Worm (Caenorhabditis elegans) whole organism, midembryonic: Measurements from ENCODE around the gene T05G5.5.

Experiments used
- cog-1 ChIP-seq: sonication (generic microtip); optimal IDR thresholded peaks from 2 replicates; lab custom pipeline; 2016; ENCODE audit warnings: missing genetic modification characterization, missing compliant biosample characterization
- flt-1 ChIP-seq: fragments of 200-800 bp; sonication (Bioruptor generic); IDR thresholded peaks from 2 replicates; pipeline ENCODE4 v1.3.6; 2022; ENCODE audit warnings: missing genetic modification characterization, missing compliant biosample characterization
- klf-2 ChIP-seq: fragments of 200-800 bp; sonication (Bioruptor generic); conservative IDR thresholded peaks from 2 replicates; pipeline ENCODE4 v1.3.6; 2022; ENCODE audit warnings: missing genetic modification reagents, missing genetic modification characterization, missing compliant biosample characterization
- tab-1 ChIP-seq: fragments of 200-800 bp; sonication (Bioruptor generic); IDR thresholded peaks from 2 replicates; pipeline ENCODE4 v1.3.6; 2022; ENCODE audit warnings: missing genetic modification characterization, missing compliant biosample characterization
- ztf-29 ChIP-seq: fragments of 200-800 bp; sonication (Bioruptor generic); IDR thresholded peaks from 2 replicates; pipeline ENCODE4 v1.3.6; 2022; ENCODE audit warnings: missing genetic modification reagents, missing genetic modification characterization, missing compliant biosample characterization

- no peak for TF ChIP-seq ztf-29 (GFP tag; lab: Robert Waterston, UW)
- TF ChIP-seq klf-2 (GFP tag; lab: Robert Waterston, UW), result no peak
- no peak for TF ChIP-seq flt-1 (GFP tag; lab: Robert Waterston, UW)
- TF ChIP-seq cog-1 (tag; lab: Kevin White, UChicago), result no peak
- no peak for TF ChIP-seq tab-1
These were observed 38.4 kb upstream of the T05G5.5 start, which contains the start of gene R10E11.5 for ce11 chrIII:9789607-9790073.
